Fruit fly (Drosophila melanogaster): ENCODE data around the gene Hsc70-1.
A peak's percentile ranks its signal among the peaks of the same experiment; 100 is the strongest.

Hsc70-1 gene

dm6 chr3L:14004963-14005458 is 31.1 kb downstream of the Hsc70-1 start (continued):
- TF ChIP-seq dpn (GFP tag; optimal IDR thresholded peaks at IDR 0.05) (peak; percentile 97), Gug (GFP tag; IDR thresholded peaks at IDR 0.05) (peak; percentile 79), Dp (GFP tag; optimal IDR thresholded peaks at IDR 0.05) (peak; percentile 38), CG32772 (GFP tag; IDR thresholded peaks at IDR 0.05) (peak; percentile 95), CG10267 (tag; optimal IDR thresholded peaks at IDR 0.05) (peak; percentile 79), toy (GFP tag; IDR thresholded peaks at IDR 0.05) (no peak), Hey (tag; optimal IDR thresholded peaks at IDR 0.05) (peak; percentile 81), CG10274 (GFP tag; optimal IDR thresholded peaks at IDR 0.05) (peak; percentile 81), Dfd (GFP tag; optimal IDR thresholded peaks at IDR 0.05) (no peak), Dbx (GFP tag; IDR thresholded peaks at IDR 0.05) (peak; percentile 94), CG18599 (GFP tag; optimal IDR thresholded peaks at IDR 0.05) (peak; percentile 96), sug (tag; optimal IDR thresholded peaks at IDR 0.05) (peak; percentile 93), sens (GFP tag) (peak; percentile 99), fru (optimal IDR thresholded peaks at IDR 0.05) (no peak), nmo (GFP tag; optimal IDR thresholded peaks at IDR 0.05) (peak; percentile 96), CG10366 (GFP tag; IDR thresholded peaks at IDR 0.05) (peak; percentile 97), CG10321 (GFP tag; IDR thresholded peaks at IDR 0.05) (peak; percentile 86), Bteb2 (GFP tag; optimal IDR thresholded peaks at IDR 0.05) (peak; percentile 92), B-H1 (GFP tag; IDR thresholded peaks at IDR 0.05) (peak; percentile 95), Abd-B (GFP tag; optimal IDR thresholded peaks at IDR 0.05) (peak; percentile 94), bcd (GFP tag; optimal IDR thresholded peaks at IDR 0.05) (peak; percentile 95), Opbp (GFP tag; IDR thresholded peaks at IDR 0.05; ENCODE audit: partially characterized antibody) (peak; percentile 40; the same call in 1 of the 3 replicates), CG11085 (GFP tag; IDR thresholded peaks at IDR 0.05) (peak; percentile 87), vnd (GFP tag; IDR thresholded peaks at IDR 0.05; ENCODE audit: partially characterized antibody) (no peak), Deaf1 (tag; optimal IDR thresholded peaks at IDR 0.05) (peak; percentile 73), H2.0 (GFP tag; IDR thresholded peaks at IDR 0.05) (peak; percentile 97), gce (GFP tag; IDR thresholded peaks at IDR 0.05) (peak; percentile 93), CG10543 (GFP tag; optimal IDR thresholded peaks at IDR 0.05) (peak; percentile 93), onecut (GFP tag; IDR thresholded peaks at IDR 0.05) (peak; percentile 90), da (GFP tag; optimal IDR thresholded peaks at IDR 0.05) (peak; percentile 92), Poxn (GFP tag; IDR thresholded peaks at IDR 0.05) (peak; percentile 64; the same call in 1 of the 2 replicates), CG5245 (GFP tag; optimal IDR thresholded peaks at IDR 0.05) (peak; percentile 92), CG10431 (GFP tag; optimal IDR thresholded peaks at IDR 0.05) (peak; percentile 82), danr (GFP tag; IDR thresholded peaks at IDR 0.05) (peak; percentile 89), fd96Cb (tag; optimal IDR thresholded peaks at IDR 0.05) (peak; percentile 97), Mes4 (GFP tag; optimal IDR thresholded peaks at IDR 0.05) (peak; percentile 95), CG8281 (tag; optimal IDR thresholded peaks at IDR 0.05) (peak; percentile 85), PHDP (tag; optimal IDR thresholded peaks at IDR 0.05) (peak; percentile 96), CG3995 (GFP tag; optimal IDR thresholded peaks at IDR 0.05) (peak; percentile 65), Bdp1 (GFP tag; optimal IDR thresholded peaks at IDR 0.05) (peak; percentile 87), CG13894 (tag; optimal IDR thresholded peaks at IDR 0.05) (peak; percentile 88), CG11247 (GFP tag; IDR thresholded peaks at IDR 0.05) (peak; percentile 91), CG7372 (GFP tag; IDR thresholded peaks at IDR 0.05) (peak; percentile 92), Awh (GFP tag; IDR thresholded peaks at IDR 0.05) (peak; percentile 87), CG12391 (tag; optimal IDR thresholded peaks at IDR 0.05) (peak; percentile 94), CG13775 (GFP tag; optimal IDR thresholded peaks at IDR 0.05) (peak; percentile 85), nerfin-2 (GFP tag; IDR thresholded peaks at IDR 0.05; ENCODE audit: partially characterized antibody) (no peak; the same call in 1 of the 2 replicates), disco-r (GFP tag; optimal IDR thresholded peaks at IDR 0.05) (peak; percentile 87), tx (GFP tag; optimal IDR thresholded peaks at IDR 0.05) (peak; percentile 94), eyg (GFP tag; optimal IDR thresholded peaks at IDR 0.05) (peak; percentile 93), CG14667 (GFP tag; IDR thresholded peaks at IDR 0.05) (peak; percentile 79)

Data from whole organism, embryonic.